Fruit fly (Drosophila melanogaster): ENCODE measurements around the gene CG42655.

Gene CG42655

DNA sequence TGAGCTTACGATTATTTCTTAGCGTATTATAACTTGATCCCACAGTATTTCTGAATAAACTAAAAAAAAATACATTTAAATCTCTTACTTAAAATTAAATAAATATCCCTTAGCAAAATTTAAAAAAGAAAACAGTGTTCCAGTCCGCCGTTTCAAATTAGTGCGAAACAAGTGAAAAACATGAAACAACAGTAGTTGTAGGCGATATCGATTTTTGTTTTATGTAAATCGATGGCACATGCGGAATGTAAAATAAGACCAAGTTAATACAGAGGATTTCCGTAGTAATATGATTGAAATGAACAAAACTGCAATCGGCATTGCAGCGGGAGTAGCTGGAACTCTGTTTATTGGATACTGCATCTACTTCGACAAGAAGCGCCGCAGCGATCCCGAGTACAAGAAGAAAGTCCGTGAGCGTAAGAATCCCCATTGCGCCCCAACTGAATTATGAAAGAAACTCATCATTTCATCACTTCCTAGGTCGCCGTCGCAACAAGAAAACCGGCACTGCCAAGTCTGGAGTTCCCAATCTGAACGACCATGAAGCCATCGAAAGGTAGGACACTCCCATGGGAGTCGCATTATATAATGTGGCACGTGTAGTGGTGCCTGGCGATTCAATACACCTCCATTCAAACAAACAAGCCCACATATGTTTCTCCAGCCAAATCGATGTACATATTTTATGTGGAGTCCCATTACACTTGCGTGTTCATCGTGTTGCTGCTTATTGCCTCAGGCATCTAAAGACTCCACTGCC, 47.5 kb upstream of the CG42655 start (continued):
- TF ChIP-seq CG31441 (GFP tag; IDR thresholded peaks at IDR 0.05) (no peak), CG13287 (GFP tag; IDR thresholded peaks at IDR 0.05; ENCODE audit: partially characterized antibody) (0 out of 2 replicates have a peak, but pooled peaks have one; percentile 22), nmo (GFP tag; optimal IDR thresholded peaks at IDR 0.05) (peak; percentile 15), tx (GFP tag; optimal IDR thresholded peaks at IDR 0.05) (no peak), trem (tag; optimal IDR thresholded peaks at IDR 0.05) (peak; percentile 18), kni (GFP tag; optimal IDR thresholded peaks at IDR 0.05) (no peak), wdn (GFP tag; IDR thresholded peaks at IDR 0.05) (no peak), row (GFP tag; IDR thresholded peaks at IDR 0.05) (peak; percentile 55), MBD-R2 (GFP tag; IDR thresholded peaks at IDR 0.05) (peak; percentile 38; the same call in 1 of the 2 replicates), Hmr (GFP tag; optimal IDR thresholded peaks at IDR 0.05) (no peak), ATbp (GFP tag; optimal IDR thresholded peaks at IDR 0.05) (no peak), pzg (GFP tag; optimal IDR thresholded peaks at IDR 0.05) (peak; percentile 44), stwl (tag; optimal IDR thresholded peaks at IDR 0.05) (peak; percentile 37), Max (GFP tag; optimal IDR thresholded peaks at IDR 0.05) (no peak), Oaz (GFP tag; IDR thresholded peaks at IDR 0.05) (no peak), HLHmδ (GFP tag; optimal IDR thresholded peaks at IDR 0.05) (no peak), knrl (GFP tag; IDR thresholded peaks at IDR 0.05; ENCODE audit: partially characterized antibody) (no peak), Dp (GFP tag; optimal IDR thresholded peaks at IDR 0.05) (peak; percentile 4), jigr1 (GFP tag; IDR thresholded peaks at IDR 0.05) (peak; percentile 49; the same call in 1 of the 3 replicates), Opbp (GFP tag; IDR thresholded peaks at IDR 0.05; ENCODE audit: partially characterized antibody) (no peak), Gsc (GFP tag; IDR thresholded peaks at IDR 0.05) (no peak), Sry-δ (GFP tag; optimal IDR thresholded peaks at IDR 0.05) (peak; percentile 23), CG13775 (GFP tag; optimal IDR thresholded peaks at IDR 0.05) (no peak), CG10565 (GFP tag; optimal IDR thresholded peaks at IDR 0.05) (no peak), tap (tag; optimal IDR thresholded peaks at IDR 0.05) (no peak), CG10274 (GFP tag; optimal IDR thresholded peaks at IDR 0.05) (no peak), unc-4 (GFP tag; IDR thresholded peaks at IDR 0.05; ENCODE audit: partially characterized antibody) (0 out of 2 replicates have a peak, but pooled peaks have one; percentile 15), CG8290 (GFP tag; optimal IDR thresholded peaks at IDR 0.05) (no peak), CG8290 (tag; optimal IDR thresholded peaks at IDR 0.05) (no peak), pfk (GFP tag; optimal IDR thresholded peaks at IDR 0.05) (peak; percentile 97), Med (GFP tag) (peak; percentile 70), CG32772 (GFP tag; IDR thresholded peaks at IDR 0.05) (no peak), CG6689 (GFP tag; IDR thresholded peaks at IDR 0.05) (no peak), CG33557 (GFP tag; optimal IDR thresholded peaks at IDR 0.05) (peak; percentile 11), Aef1 (GFP tag; IDR thresholded peaks at IDR 0.05) (no peak), CG1603 (tag; optimal IDR thresholded peaks at IDR 0.05) (peak; percentile 99), Ets65A (GFP tag) (no peak), CG30020 (tag; optimal IDR thresholded peaks at IDR 0.05) (peak; percentile 99), CG11723 (GFP tag; optimal IDR thresholded peaks at IDR 0.05) (peak; percentile 44), CG2116 (GFP tag; optimal IDR thresholded peaks at IDR 0.05) (peak; percentile 23), CG10366 (GFP tag; IDR thresholded peaks at IDR 0.05) (no peak), CG3995 (GFP tag; optimal IDR thresholded peaks at IDR 0.05) (no peak), Rfx (GFP tag; IDR thresholded peaks at IDR 0.05) (no peak), YL-1 (GFP tag; optimal IDR thresholded peaks at IDR 0.05) (peak; percentile 43), Poxn (GFP tag; IDR thresholded peaks at IDR 0.05) (no peak), zen (tag; optimal IDR thresholded peaks at IDR 0.05) (peak; percentile 2), da (GFP tag; optimal IDR thresholded peaks at IDR 0.05) (no peak), Lim3 (GFP tag; IDR thresholded peaks at IDR 0.05) (no peak), CG7271 (tag; optimal IDR thresholded peaks at IDR 0.05) (no peak), CG17385 (GFP tag; optimal IDR thresholded peaks at IDR 0.05) (no peak)
